Fruit fly (Drosophila melanogaster) whole organism, pupa: ENCODE data around the gene CG17544.

Experiments
- CG17806 ChIP-seq: fragments of 200-800 bp; sonication (Bioruptor generic); optimal IDR thresholded peaks from 2 replicates; lab custom pipeline; 2018; ENCODE audit warnings: missing biosample characterization, mild to moderate bottlenecking, missing genetic modification characterization, moderate library complexity
- EcR ChIP-seq: fragments of 200-800 bp; sonication (Bioruptor generic); optimal IDR thresholded peaks from 3 replicates; lab custom pipeline; 2019; ENCODE audit warnings: missing biosample characterization, missing genetic modification characterization, mild to moderate bottlenecking, moderate library complexity, missing genetic modification reagents
- Pif1B ChIP-seq: fragments of 200-800 bp; sonication (Bioruptor generic); optimal IDR thresholded peaks from 3 replicates; lab custom pipeline; 2016; ENCODE audit warnings: missing biosample characterization, missing genetic modification characterization
- Snoo ChIP-seq: fragments of 200-800 bp; sonication (Bioruptor generic); optimal IDR thresholded peaks from 3 replicates; lab custom pipeline; 2017; ENCODE audit warnings: missing biosample characterization, mild to moderate bottlenecking, missing genetic modification characterization, inconsistent platforms

DNA sequence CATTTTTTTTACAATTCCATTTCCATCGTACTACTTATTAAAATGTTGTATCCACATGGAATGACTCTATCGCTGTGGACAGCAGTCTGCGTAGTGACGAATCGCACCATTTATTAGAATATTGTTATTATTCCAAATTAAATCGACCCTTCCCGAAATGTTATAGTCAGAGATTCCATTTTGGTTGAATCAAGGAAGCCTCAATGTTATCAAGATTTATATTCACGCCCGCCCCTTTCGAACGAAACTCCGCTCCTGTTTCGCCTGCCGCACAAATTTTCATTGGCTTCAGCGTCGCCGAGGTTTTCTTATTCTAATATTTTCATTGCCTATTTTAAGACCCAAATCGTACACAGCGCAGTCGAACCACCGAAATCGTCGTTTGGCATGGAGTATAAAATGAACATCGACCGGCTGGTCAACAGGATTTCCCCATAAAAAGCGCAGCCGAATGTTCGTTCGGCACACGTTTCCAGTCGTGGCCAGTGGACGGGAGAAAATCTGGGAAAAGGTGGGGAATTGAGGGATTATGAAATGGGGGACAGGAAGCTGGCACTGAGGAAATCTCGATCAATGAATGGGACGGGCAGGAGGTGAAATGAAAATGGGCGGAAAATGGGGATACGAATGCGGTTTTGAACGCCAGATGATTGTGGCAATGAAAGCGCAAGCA is 7.5 kb upstream of the CG17544 start:
- TF ChIP-seq EcR (no peak), Pif1B (no peak), CG17806 (tag; lab: Kevin White, UChicago) (no peak), Snoo (tag; lab: Kevin White, UChicago) (no peak)
